Worm (Caenorhabditis elegans): Measurements from ENCODE around the gene hpo-29.

Gene hpo-29

ce11 chrIII:209695-210091, 26.0 kb upstream of the hpo-29 start, which contains the start of gene klp-20:
Gene klp-20 (plus strand): TSS chrIII:209992.
- TF ChIP-seq blmp-1 (tag; optimal IDR thresholded peaks at IDR 0.05; ENCODE audit: insufficient read depth), result no peak
- no peak for TF ChIP-seq ama-1 (optimal IDR thresholded peaks at IDR 0.05)
- no peak for TF ChIP-seq snpc-4 (tag; optimal IDR thresholded peaks at IDR 0.05)
- TF ChIP-seq unc-39 (tag; optimal IDR thresholded peaks at IDR 0.05), result no peak
- TF ChIP-seq dmd-4 (tag; optimal IDR thresholded peaks at IDR 0.05), result no peak
- no peak for TF ChIP-seq ztf-1 (GFP tag; conservative IDR thresholded peaks at IDR 0.05)
- no peak for TF ChIP-seq zag-1 (tag; optimal IDR thresholded peaks at IDR 0.05)
- TF ChIP-seq skn-1 (tag; optimal IDR thresholded peaks at IDR 0.05), result no peak
- TF ChIP-seq unc-62 (GFP tag; optimal IDR thresholded peaks at IDR 0.05), result no peak
- TF ChIP-seq lin-39 (tag; optimal IDR thresholded peaks at IDR 0.05), result no peak
- no peak for TF ChIP-seq egl-27 (tag; optimal IDR thresholded peaks at IDR 0.05)
- TF ChIP-seq alr-1 (tag; optimal IDR thresholded peaks at IDR 0.05), result no peak

- TF ChIP-seq fos-1 (tag; optimal IDR thresholded peaks at IDR 0.05) (no peak), nhr-12 (tag; optimal IDR thresholded peaks at IDR 0.05) (no peak), nhr-23 (tag; optimal IDR thresholded peaks at IDR 0.05) (no peak), skn-1 (tag; optimal IDR thresholded peaks at IDR 0.05) (no peak)
These were observed 24.3 kb upstream of the hpo-29 start for ce11 chrIII:211387-211786.

DNA sequence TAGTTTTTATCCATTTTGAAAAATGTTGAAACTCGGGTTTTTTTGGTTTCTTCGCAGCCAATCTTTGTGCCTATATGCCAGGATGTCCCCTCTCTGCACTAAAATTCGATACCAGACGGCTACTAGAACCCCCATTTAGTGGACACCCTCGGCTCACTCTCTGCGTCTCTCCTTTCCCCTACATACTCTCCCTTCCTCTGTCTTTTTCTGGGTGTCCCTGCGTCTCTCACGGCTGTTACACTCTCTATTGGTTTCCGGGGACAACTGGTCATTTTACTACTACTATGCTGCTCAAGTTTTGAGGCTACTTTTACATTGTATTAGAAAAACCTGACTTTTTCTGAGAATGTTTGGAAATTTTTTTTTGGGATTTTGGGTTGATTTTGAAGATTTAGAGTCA, 15.3 kb upstream of the hpo-29 start:
- TF ChIP-seq F13H6.1 (tag; optimal IDR thresholded peaks at IDR 0.05), result peak; percentile 23
- TF ChIP-seq nhr-237 (tag; optimal IDR thresholded peaks at IDR 0.05), result no peak
- no peak for TF ChIP-seq nhr-23 (tag; optimal IDR thresholded peaks at IDR 0.05)
- no peak for TF ChIP-seq nhr-12 (tag; optimal IDR thresholded peaks at IDR 0.05)
- TF ChIP-seq nhr-10 (tag; optimal IDR thresholded peaks at IDR 0.05), result no peak
- TF ChIP-seq skn-1 (tag; optimal IDR thresholded peaks at IDR 0.05), result no peak
- peak; percentile 55 for TF ChIP-seq unc-55 (GFP tag; optimal IDR thresholded peaks at IDR 0.05)
- TF ChIP-seq crh-2 (tag; optimal IDR thresholded peaks at IDR 0.05), result no peak
- TF ChIP-seq sem-4 (tag; optimal IDR thresholded peaks at IDR 0.05), result no peak
- no peak for TF ChIP-seq aly-2 (tag; optimal IDR thresholded peaks at IDR 0.05)
- no peak for TF ChIP-seq unc-39 (tag; optimal IDR thresholded peaks at IDR 0.05)
- TF ChIP-seq ztf-11 (tag; optimal IDR thresholded peaks at IDR 0.05), result no peak
- no peak for TF ChIP-seq nhr-6 (tag; optimal IDR thresholded peaks at IDR 0.05)
- peak; percentile 3 for TF ChIP-seq C34F6.9 (tag; optimal IDR thresholded peaks at IDR 0.05)
- TF ChIP-seq egl-27 (tag; optimal IDR thresholded peaks at IDR 0.05), result no peak
- TF ChIP-seq nhr-21 (tag; optimal IDR thresholded peaks at IDR 0.05), result no peak
- TF ChIP-seq nhr-25 (tag; optimal IDR thresholded peaks at IDR 0.05), result no peak

ce11 chrIII:222508-222907, 13.1 kb upstream of the hpo-29 start:
- TF ChIP-seq gmeb-1 (tag; optimal IDR thresholded peaks at IDR 0.05), result no peak
- TF ChIP-seq unc-39 (tag; optimal IDR thresholded peaks at IDR 0.05), result no peak
- TF ChIP-seq lin-11 (tag; optimal IDR thresholded peaks at IDR 0.05), result no peak
- no peak for TF ChIP-seq nhr-77 (tag; optimal IDR thresholded peaks at IDR 0.05)
- no peak for TF ChIP-seq R02D3.7 (tag; optimal IDR thresholded peaks at IDR 0.05)
- TF ChIP-seq F13H6.1 (tag; optimal IDR thresholded peaks at IDR 0.05), result no peak
- no peak for TF ChIP-seq nhr-11 (tag; optimal IDR thresholded peaks at IDR 0.05)
- no peak for TF ChIP-seq Y55F3AM.14 (GFP tag; optimal IDR thresholded peaks at IDR 0.05)
- TF ChIP-seq ceh-16 (tag; optimal IDR thresholded peaks at IDR 0.05), result no peak
- TF ChIP-seq nhr-25 (tag; optimal IDR thresholded peaks at IDR 0.05), result no peak
- TF ChIP-seq fos-1 (tag; optimal IDR thresholded peaks at IDR 0.05), result no peak
- TF ChIP-seq zag-1 (tag; optimal IDR thresholded peaks at IDR 0.05), result no peak
- no peak for TF ChIP-seq C34F6.9 (tag; optimal IDR thresholded peaks at IDR 0.05)
- no peak for TF ChIP-seq ztf-4 (tag; optimal IDR thresholded peaks at IDR 0.05)
- no peak for TF ChIP-seq blmp-1 (tag; optimal IDR thresholded peaks at IDR 0.05; ENCODE audit: insufficient read depth)
- no peak for TF ChIP-seq lin-13 (GFP tag; optimal IDR thresholded peaks at IDR 0.05)
- TF ChIP-seq sem-4 (tag; optimal IDR thresholded peaks at IDR 0.05), result no peak
- TF ChIP-seq nhr-6 (tag; optimal IDR thresholded peaks at IDR 0.05), result no peak
- no peak for TF ChIP-seq aly-2 (tag; optimal IDR thresholded peaks at IDR 0.05)

ce11 chrIII:227033-227432, 8.6 kb upstream of the hpo-29 start:
- TF ChIP-seq elt-3 (tag; optimal IDR thresholded peaks at IDR 0.05), result no peak
- no peak for TF ChIP-seq ztf-1 (GFP tag; conservative IDR thresholded peaks at IDR 0.05)
- TF ChIP-seq skn-1 (tag; optimal IDR thresholded peaks at IDR 0.05), result no peak
- TF ChIP-seq alr-1 (tag; optimal IDR thresholded peaks at IDR 0.05), result no peak
- no peak for TF ChIP-seq Y55F3AM.14 (GFP tag; optimal IDR thresholded peaks at IDR 0.05)
- TF ChIP-seq ztf-4 (tag; optimal IDR thresholded peaks at IDR 0.05), result no peak
- no peak for TF ChIP-seq lsy-2 (tag; optimal IDR thresholded peaks at IDR 0.05)
- no peak for TF ChIP-seq lin-39 (tag; optimal IDR thresholded peaks at IDR 0.05)
- TF ChIP-seq lin-13 (GFP tag; optimal IDR thresholded peaks at IDR 0.05), result no peak
- TF ChIP-seq elt-1 (tag; optimal IDR thresholded peaks at IDR 0.05), result no peak
- TF ChIP-seq unc-62 (GFP tag; optimal IDR thresholded peaks at IDR 0.05), result no peak
- no peak for TF ChIP-seq fos-1 (tag; optimal IDR thresholded peaks at IDR 0.05)
- no peak for TF ChIP-seq ZK546.5 (tag; optimal IDR thresholded peaks at IDR 0.05)
- TF ChIP-seq sem-4 (tag; optimal IDR thresholded peaks at IDR 0.05), result no peak
- TF ChIP-seq nhr-23 (tag; optimal IDR thresholded peaks at IDR 0.05), result no peak
- no peak for TF ChIP-seq unc-55 (GFP tag; optimal IDR thresholded peaks at IDR 0.05)
- TF ChIP-seq egl-27 (tag; optimal IDR thresholded peaks at IDR 0.05), result no peak
